Worm (Caenorhabditis elegans): ENCODE measurements around the gene rrp-1.

DNA sequence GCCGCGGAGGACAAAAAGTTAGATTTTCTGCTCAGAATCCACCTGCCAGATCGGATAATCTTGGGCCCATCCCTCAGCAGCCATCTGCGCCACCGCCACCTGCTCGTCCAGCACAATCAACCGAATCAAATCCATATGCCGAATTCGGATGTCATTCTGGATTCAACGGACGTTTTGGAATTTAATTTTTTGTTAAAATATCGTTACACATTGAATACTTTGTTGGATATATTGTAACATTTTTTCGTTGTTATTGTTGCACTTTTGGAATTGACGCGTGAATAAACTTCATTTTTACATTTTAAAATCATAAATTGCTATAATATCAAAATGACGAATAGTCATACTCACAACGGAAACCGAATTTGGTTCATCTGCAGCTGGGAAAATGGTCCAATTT lies 48.5 kb downstream of the rrp-1 start, which contains the start of gene spe-29:
- TF ChIP-seq nhr-11 (tag; optimal IDR thresholded peaks at IDR 0.05) (no peak), rbr-2 (tag; optimal IDR thresholded peaks at IDR 0.05) (no peak), ztf-11 (tag; optimal IDR thresholded peaks at IDR 0.05) (no peak), nhr-77 (tag; optimal IDR thresholded peaks at IDR 0.05) (no peak)
